Worm (Caenorhabditis elegans) whole organism, young adult: ENCODE data around the gene nhr-269.
"Not testable (repeated sequence)": the region's sequence is repeated elsewhere in the genome, so short reads cannot be mapped to it uniquely, and the experiment has no call there.

Experiments used
- C06A6.2 ChIP-seq: fragments of 200-800 bp; sonication (Bioruptor generic); conservative IDR thresholded peaks from 2 replicates; pipeline ENCODE4 v1.3.6; 2022; ENCODE audit warnings: missing genetic modification characterization, missing compliant biosample characterization
- D2030.7 ChIP-seq: fragments of 200-800 bp; sonication (Bioruptor generic); IDR thresholded peaks from 2 replicates; pipeline ENCODE4 v1.3.6; 2022; ENCODE audit warnings: missing genetic modification reagents, missing genetic modification characterization, missing compliant biosample characterization
- F57A8.1 ChIP-seq: fragments of 200-800 bp; sonication (Bioruptor generic); optimal IDR thresholded peaks from 2 replicates; lab custom pipeline; 2018; ENCODE audit warnings: mild to moderate bottlenecking, missing genetic modification characterization, moderate library complexity, missing compliant biosample characterization
- ccch-3 ChIP-seq: fragments of 200-800 bp; sonication (Bioruptor generic); optimal IDR thresholded peaks from 2 replicates; lab custom pipeline; 2018; ENCODE audit warnings: mild to moderate bottlenecking, missing genetic modification characterization, missing compliant biosample characterization
- egrh-3 ChIP-seq: fragments of 200-800 bp; sonication (Bioruptor generic); IDR thresholded peaks from 2 replicates; pipeline ENCODE4 v1.3.6; 2022; ENCODE audit warnings: missing genetic modification reagents, missing genetic modification characterization, missing compliant biosample characterization
- ets-4 ChIP-seq: fragments of 200-800 bp; sonication (Bioruptor generic); optimal IDR thresholded peaks from 2 replicates; lab custom pipeline; 2018; ENCODE audit warnings: mild to moderate bottlenecking, missing genetic modification characterization, missing compliant biosample characterization
- nfya-1 ChIP-seq: sonication (generic microtip); optimal IDR thresholded peaks from 2 replicates; lab custom pipeline; 2017; ENCODE audit warnings: antibody characterized with exemption, missing compliant biosample characterization, missing genetic modification characterization, borderline replicate concordance; ENCODE audit not compliant: insufficient read depth
- nhr-27 ChIP-seq: fragments of 200-800 bp; sonication (Bioruptor generic); optimal IDR thresholded peaks from 2 replicates; lab custom pipeline; 2018; ENCODE audit warnings: mild to moderate bottlenecking, missing genetic modification characterization, moderate library complexity, missing compliant biosample characterization
- rpc-1 ChIP-seq, 2 experiments: fragments of 150-350 bp in 1 of 2; sonication (generic microtip) in 1 of 2; optimal IDR thresholded peaks; 2 replicates each; lab custom pipeline; 2014 to 2018; ENCODE audit warnings: missing biosample characterization in 1 of 2, missing genetic modification characterization in 1 of 2, missing genetic modification reagents in 1 of 2, missing genotype in 1 of 2
- snpc-4 ChIP-seq, 5 experiments: fragments of 150-350 bp in 1 of 5; sonication (generic microtip) in 4 of 5; optimal IDR thresholded peaks; 2 replicates each; lab custom pipeline; 2014 to 2018; ENCODE audit warnings: missing genetic modification characterization in 5 of 5, missing biosample characterization in 3 of 5, antibody characterized with exemption in 2 of 5, mild to moderate bottlenecking in 2 of 5, missing compliant biosample characterization in 2 of 5, missing genotype in 2 of 5, moderate library complexity in 2 of 5, missing genetic modification reagents in 1 of 5
- unc-62 ChIP-seq: fragments of 150-350 bp; optimal IDR thresholded peaks from 2 replicates; lab custom pipeline; 2014; ENCODE audit warnings: missing biosample characterization, missing genetic modification reagents, missing genetic modification characterization

DNA sequence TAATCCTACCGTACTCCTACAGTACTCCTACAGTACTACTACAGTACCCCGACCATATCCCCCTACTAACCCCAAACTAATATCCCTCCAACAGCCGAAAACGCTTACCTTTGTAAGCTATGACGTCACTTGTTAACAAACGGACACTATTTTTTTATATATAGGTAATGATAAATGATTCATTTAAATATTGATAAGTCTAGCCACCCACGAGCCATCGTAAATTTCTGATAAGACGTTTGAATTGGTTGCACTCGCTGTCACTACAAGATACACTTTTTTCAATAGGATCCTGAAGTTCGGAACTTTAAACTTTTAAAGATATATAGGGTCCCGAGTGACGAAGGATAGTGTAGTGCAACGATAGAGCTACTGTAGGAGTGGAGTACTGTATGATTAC is 47.0 kb downstream of the nhr-269 start, which contains the start of gene nhr-247:
- TF ChIP-seq ets-4 (GFP tag; lab: Kevin White, UChicago); C06A6.2 (GFP tag; lab: Robert Waterston, UW); rpc-1 (optimal IDR thresholded peaks at IDR 0.05; lab: Kevin White, UChicago); rpc-1 (tag; optimal IDR thresholded peaks at IDR 0.05; lab: Kevin White, UChicago); nfya-1 (tag; lab: Kevin White, UChicago); snpc-4 (GFP tag; optimal IDR thresholded peaks at IDR 0.05; lab: Kevin White, UChicago); snpc-4 (tag; optimal IDR thresholded peaks at IDR 0.05; lab: Kevin White, UChicago); egrh-3 (GFP tag; lab: Robert Waterston, UW); D2030.7 (GFP tag; lab: Robert Waterston, UW); ccch-3 (GFP tag; lab: Kevin White, UChicago); F57A8.1; nhr-27 (tag; lab: Kevin White, UChicago); unc-62: not testable (repeated sequence)
